Worm (Caenorhabditis elegans): ENCODE results near the gene K11H12.5.

- TF ChIP-seq eor-1 (tag; optimal IDR thresholded peaks at IDR 0.05) (no peak), nhr-28 (tag; optimal IDR thresholded peaks at IDR 0.05) (no peak), unc-62 (GFP tag; optimal IDR thresholded peaks at IDR 0.05) (no peak), unc-39 (tag; optimal IDR thresholded peaks at IDR 0.05) (no peak)
These were observed 23.1 kb upstream of the K11H12.5 start, which contains the start of gene K11H12.1 for ce11 chrIV:653138-653848.

Measured in whole organism, L3 larva.